Worm (Caenorhabditis elegans) whole organism, late embryonic: ENCODE data around the gene F46H6.5.

Source experiments
- ahr-1 ChIP-seq: sonication (generic microtip); optimal IDR thresholded peaks from 2 replicates; lab custom pipeline; 2016; ENCODE audit warnings: missing genetic modification characterization, missing compliant biosample characterization
- ama-1 ChIP-seq: fragments of 150-350 bp; optimal IDR thresholded peaks from 2 replicates; lab custom pipeline; 2014
- che-1 ChIP-seq: sonication (generic microtip); optimal IDR thresholded peaks from 2 replicates; lab custom pipeline; 2016; ENCODE audit warnings: mild to moderate bottlenecking, missing genetic modification characterization, missing compliant biosample characterization
- fkh-10 ChIP-seq: fragments of 150-350 bp; optimal IDR thresholded peaks from 2 replicates; lab custom pipeline; 2014; ENCODE audit warnings: missing biosample characterization, missing genetic modification reagents, missing genetic modification characterization
- hlh-30 ChIP-seq: sonication (generic microtip); optimal IDR thresholded peaks from 2 replicates; lab custom pipeline; 2017; ENCODE audit warnings: antibody characterized with exemption, missing genetic modification characterization, missing compliant biosample characterization; ENCODE audit not compliant: insufficient read depth
- nfya-1 ChIP-seq: sonication (generic microtip); optimal IDR thresholded peaks from 2 replicates; lab custom pipeline; 2017; ENCODE audit warnings: missing genetic modification characterization, mild to moderate bottlenecking, missing compliant biosample characterization, antibody characterized with exemption, moderate library complexity
- pqm-1 ChIP-seq: sonication (generic microtip); optimal IDR thresholded peaks from 2 replicates; lab custom pipeline; 2016; ENCODE audit warnings: missing genetic modification characterization, missing compliant biosample characterization
- pros-1 ChIP-seq: fragments of 150-350 bp; optimal IDR thresholded peaks from 2 replicates; lab custom pipeline; 2014; ENCODE audit warnings: missing biosample characterization, missing genetic modification reagents, missing genetic modification characterization
- rnt-1 ChIP-seq: sonication (generic microtip); optimal IDR thresholded peaks from 2 replicates; lab custom pipeline; 2016; ENCODE audit warnings: missing genetic modification characterization, missing compliant biosample characterization
- sox-4 ChIP-seq: sonication (generic microtip); optimal IDR thresholded peaks from 2 replicates; lab custom pipeline; 2017; ENCODE audit warnings: mild to moderate bottlenecking, missing genetic modification characterization, inconsistent platforms, missing compliant biosample characterization

DNA sequence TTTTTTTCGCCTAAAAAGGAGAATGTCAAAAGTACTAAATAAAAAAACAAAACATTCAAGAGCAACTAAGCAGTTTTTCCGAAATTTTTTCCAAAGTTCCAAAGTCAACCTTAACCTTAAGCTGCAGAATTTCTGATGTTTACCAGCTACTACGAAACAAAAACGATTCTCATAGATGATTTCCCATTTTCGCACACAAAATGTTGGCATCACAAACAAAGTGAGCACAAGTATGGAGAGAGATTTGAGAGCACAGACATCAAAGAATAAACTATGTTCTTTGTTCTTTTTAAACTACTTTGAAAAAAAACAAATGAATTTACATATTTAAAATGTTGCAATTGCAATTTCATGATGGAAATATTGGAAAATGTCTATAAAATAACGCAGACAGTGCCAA is 31.3 kb upstream of the F46H6.5 start:
- TF ChIP-seq che-1 (tag; lab: Kevin White, UChicago) (no peak), nfya-1 (tag; lab: Kevin White, UChicago) (no peak), ahr-1 (tag; lab: Kevin White, UChicago) (no peak), fkh-10 (no peak), sox-4 (tag; lab: Kevin White, UChicago) (no peak), pqm-1 (tag; lab: Kevin White, UChicago) (no peak), pros-1 (tag; lab: Kevin White, UChicago) (no peak), rnt-1 (no peak), hlh-30 (tag; lab: Kevin White, UChicago) (no peak), ama-1 (lab: Kevin White, UChicago) (no peak)
